Worm (Caenorhabditis elegans) whole organism, L2 larva: ENCODE data around the gene exp-1.

ENCODE experiments used
- C34F6.9 ChIP-seq: fragments of 150-350 bp; optimal IDR thresholded peaks from 2 replicates; lab custom pipeline; 2014; ENCODE audit warnings: missing biosample characterization, missing genetic modification characterization
- F13H6.1 ChIP-seq: sonication (generic microtip); optimal IDR thresholded peaks from 2 replicates; lab custom pipeline; 2016; ENCODE audit warnings: missing genetic modification characterization, missing compliant biosample characterization
- alr-1 ChIP-seq: fragments of 150-350 bp; optimal IDR thresholded peaks from 2 replicates; lab custom pipeline; 2014; ENCODE audit warnings: missing biosample characterization, missing genetic modification characterization
- ama-1 ChIP-seq: fragments of 150-350 bp; optimal IDR thresholded peaks from 2 replicates; lab custom pipeline; 2018; ENCODE audit warnings: inconsistent platforms
- blmp-1 ChIP-seq: sonication (generic microtip); optimal IDR thresholded peaks from 2 replicates; lab custom pipeline; 2017; ENCODE audit warnings: missing genetic modification characterization, mild to moderate bottlenecking, missing compliant biosample characterization, antibody characterized with exemption, moderate library complexity; ENCODE audit not compliant: insufficient read depth
- ceh-82 ChIP-seq: fragments of 150-350 bp; optimal IDR thresholded peaks from 2 replicates; lab custom pipeline; 2014; ENCODE audit warnings: missing biosample characterization, missing genetic modification characterization
- crh-2 ChIP-seq: sonication (generic microtip); optimal IDR thresholded peaks from 2 replicates; lab custom pipeline; 2017; ENCODE audit warnings: missing biosample characterization, missing genetic modification characterization
- egl-27 ChIP-seq: sonication (generic microtip); optimal IDR thresholded peaks from 3 replicates; lab custom pipeline; 2017; ENCODE audit warnings: missing biosample characterization, missing genetic modification reagents, missing genetic modification characterization
- elt-3 ChIP-seq: sonication (generic microtip); optimal IDR thresholded peaks from 2 replicates; lab custom pipeline; 2017; ENCODE audit warnings: missing biosample characterization, missing genetic modification characterization
- fos-1 ChIP-seq: fragments of 150-350 bp; optimal IDR thresholded peaks from 2 replicates; lab custom pipeline; 2014; ENCODE audit warnings: missing biosample characterization, missing genetic modification characterization
- lin-39 ChIP-seq: fragments of 150-350 bp; optimal IDR thresholded peaks from 2 replicates; lab custom pipeline; 2014; ENCODE audit warnings: missing biosample characterization, missing genetic modification reagents, missing genetic modification characterization
- lsy-2 ChIP-seq, 2 experiments: fragments of 150-350 bp in 1 of 2; sonication (generic microtip) in 1 of 2; optimal IDR thresholded peaks; 2 replicates each; lab custom pipeline; 2014 to 2017; ENCODE audit warnings: missing biosample characterization in 2 of 2, missing genetic modification characterization in 2 of 2
- mab-5 ChIP-seq: fragments of 150-350 bp; optimal IDR thresholded peaks from 2 replicates; lab custom pipeline; 2014; ENCODE audit warnings: missing biosample characterization, missing genetic modification characterization
- nhr-10 ChIP-seq: sonication (generic microtip); optimal IDR thresholded peaks from 2 replicates; lab custom pipeline; 2017; ENCODE audit warnings: missing biosample characterization, missing genetic modification characterization
- nhr-12 ChIP-seq: fragments of 150-350 bp; optimal IDR thresholded peaks from 2 replicates; lab custom pipeline; 2014; ENCODE audit warnings: missing biosample characterization, missing genetic modification characterization
- nhr-129 ChIP-seq: fragments of 150-350 bp; optimal IDR thresholded peaks from 2 replicates; lab custom pipeline; 2014; ENCODE audit warnings: missing biosample characterization, missing genetic modification characterization
- nhr-23 ChIP-seq: fragments of 150-350 bp; optimal IDR thresholded peaks from 2 replicates; lab custom pipeline; 2014; ENCODE audit warnings: missing biosample characterization, missing genetic modification reagents, missing genetic modification characterization
- nhr-25 ChIP-seq: fragments of 150-350 bp; sonication (generic microtip); optimal IDR thresholded peaks from 3 replicates; lab custom pipeline; 2014; ENCODE audit warnings: missing biosample characterization, missing genetic modification characterization
- nhr-6 ChIP-seq: fragments of 150-350 bp; optimal IDR thresholded peaks from 2 replicates; lab custom pipeline; 2014; ENCODE audit warnings: missing biosample characterization, missing genetic modification characterization
- peb-1 ChIP-seq: fragments of 150-350 bp; optimal IDR thresholded peaks from 2 replicates; lab custom pipeline; 2014; ENCODE audit warnings: missing biosample characterization, missing genetic modification characterization
- sma-3 ChIP-seq: sonication (generic microtip); optimal IDR thresholded peaks from 2 replicates; lab custom pipeline; 2016; ENCODE audit warnings: missing genetic modification reagents, missing genetic modification characterization, missing compliant biosample characterization
- sma-9 ChIP-seq, 2 experiments: fragments of 150-350 bp in 1 of 2; sonication (generic microtip) in 1 of 2; optimal IDR thresholded peaks; 2 replicates each; lab custom pipeline; 2014 to 2016; ENCODE audit warnings: missing genetic modification characterization in 2 of 2, mild to moderate bottlenecking in 1 of 2, missing biosample characterization in 1 of 2, missing compliant biosample characterization in 1 of 2, missing genetic modification reagents in 1 of 2, moderate library complexity in 1 of 2
- snpc-4 ChIP-seq: fragments of 150-350 bp; optimal IDR thresholded peaks from 2 replicates; lab custom pipeline; 2014; ENCODE audit warnings: missing biosample characterization, missing genetic modification characterization
- unc-39 ChIP-seq: fragments of 150-350 bp; optimal IDR thresholded peaks from 2 replicates; lab custom pipeline; 2014; ENCODE audit warnings: missing biosample characterization, missing genetic modification characterization
- zag-1 ChIP-seq: fragments of 150-350 bp; optimal IDR thresholded peaks from 2 replicates; lab custom pipeline; 2014; ENCODE audit warnings: missing biosample characterization, missing genetic modification characterization
- ztf-1 ChIP-seq: fragments of 200-800 bp; sonication (Bioruptor generic); conservative IDR thresholded peaks from 2 replicates; pipeline ENCODE4 v1.3.6; 2022; ENCODE audit warnings: missing genetic modification characterization, missing compliant biosample characterization
- ztf-11 ChIP-seq: sonication (generic microtip); optimal IDR thresholded peaks from 2 replicates; lab custom pipeline; 2017; ENCODE audit warnings: missing biosample characterization, missing genetic modification characterization
- ztf-4 ChIP-seq: fragments of 150-350 bp; optimal IDR thresholded peaks from 2 replicates; lab custom pipeline; 2014; ENCODE audit warnings: missing biosample characterization, missing genetic modification characterization

The exp-1 gene

ce11 chrII:6190770-6191169 lies 29.9 kb upstream of the exp-1 start:
- TF ChIP-seq mab-5 (tag; lab: Kevin White, UChicago) (no peak), F13H6.1 (no peak)

ce11 chrII:6181337-6181736 lies 20.4 kb upstream of the exp-1 start:
- TF ChIP-seq ztf-4 (tag; lab: Kevin White, UChicago) (no peak), sma-9 (GFP tag; optimal IDR thresholded peaks at IDR 0.05; lab: Kevin White, UChicago) (peak; percentile 34), sma-9 (tag; optimal IDR thresholded peaks at IDR 0.05; lab: Kevin White, UChicago) (no peak), F13H6.1 (peak; percentile 37), fos-1 (tag; lab: Kevin White, UChicago) (no peak), nhr-129 (peak; percentile 38), C34F6.9 (peak; percentile 26), blmp-1 (tag; lab: Kevin White, UChicago) (no peak), lsy-2 (tag; optimal IDR thresholded peaks at IDR 0.05; lab: Kevin White, UChicago) (peak in 1 of 2 experiments; percentile 22)

- TF ChIP-seq nhr-23 (tag; lab: Kevin White, UChicago) = no peak
- no peak for TF ChIP-seq fos-1 (tag; lab: Kevin White, UChicago)
These were observed 19.7 kb upstream of the exp-1 start for ce11 chrII:6180552-6180951.

ce11 chrII:6179531-6179930 lies 18.6 kb upstream of the exp-1 start, which contains the start of gene F40H3.1:
Gene F40H3.1, plus strand, starts transcription at chrII:6179831.
- no peak for TF ChIP-seq nhr-6 (tag; lab: Kevin White, UChicago)
- TF ChIP-seq unc-39 (tag; lab: Kevin White, UChicago) = no peak
- TF ChIP-seq nhr-25 (tag; lab: Kevin White, UChicago) = no peak
- TF ChIP-seq nhr-12 (tag; lab: Kevin White, UChicago) = no peak
- TF ChIP-seq nhr-10 (tag; lab: Kevin White, UChicago) = no peak
- no peak for TF ChIP-seq ztf-4 (tag; lab: Kevin White, UChicago)

- TF ChIP-seq snpc-4 (tag; lab: Kevin White, UChicago) = no peak
- no peak for TF ChIP-seq nhr-23 (tag; lab: Kevin White, UChicago)
- TF ChIP-seq sma-9 (GFP tag; optimal IDR thresholded peaks at IDR 0.05; lab: Kevin White, UChicago) = no peak
- no peak for TF ChIP-seq sma-9 (tag; optimal IDR thresholded peaks at IDR 0.05; lab: Kevin White, UChicago)
- no peak for TF ChIP-seq sma-3
These were observed 17.8 kb upstream of the exp-1 start for ce11 chrII:6178743-6179129.

- TF ChIP-seq ztf-11 (tag; lab: Kevin White, UChicago) = no peak
- no peak for TF ChIP-seq ztf-1 (GFP tag; lab: Robert Waterston, UW)
- no peak for TF ChIP-seq egl-27 (tag; lab: Kevin White, UChicago)
- no peak for TF ChIP-seq crh-2 (tag; lab: Kevin White, UChicago)
- TF ChIP-seq fos-1 (tag; lab: Kevin White, UChicago) = peak; percentile 82
- no peak for TF ChIP-seq lin-39
- no peak for TF ChIP-seq peb-1 (tag; lab: Kevin White, UChicago)
- peak; percentile 31 for TF ChIP-seq sma-9 (GFP tag; optimal IDR thresholded peaks at IDR 0.05; lab: Kevin White, UChicago)
- TF ChIP-seq sma-9 (tag; optimal IDR thresholded peaks at IDR 0.05; lab: Kevin White, UChicago) = no peak
- peak; percentile 45 for TF ChIP-seq nhr-25 (tag; lab: Kevin White, UChicago)
- no peak for TF ChIP-seq C34F6.9
- no peak for TF ChIP-seq alr-1 (tag; lab: Kevin White, UChicago)
- TF ChIP-seq ceh-82 (tag; lab: Kevin White, UChicago) = no peak
- TF ChIP-seq elt-3 = no peak
- TF ChIP-seq blmp-1 (tag; lab: Kevin White, UChicago) = peak; percentile 62
- TF ChIP-seq lsy-2 (tag; optimal IDR thresholded peaks at IDR 0.05; lab: Kevin White, UChicago) = no peak
- no peak for TF ChIP-seq ama-1
- TF ChIP-seq sma-3 = no peak
- no peak for TF ChIP-seq zag-1 (tag; lab: Kevin White, UChicago)
- TF ChIP-seq nhr-10 (tag; lab: Kevin White, UChicago) = no peak
- TF ChIP-seq, all 48 proteins: peak for 4
These were observed 17.3 kb upstream of the exp-1 start for ce11 chrII:6177975-6178742.
